Fruit fly (Drosophila melanogaster) whole organism, adult: ENCODE data around the gene twin.

ENCODE experiments used
- CG11617 ChIP-seq: fragments of 200-800 bp; sonication (Bioruptor generic); optimal IDR thresholded peaks from 2 replicates; lab custom pipeline; 2017; ENCODE audit warnings: mild to moderate bottlenecking, missing biosample characterization, missing genetic modification reagents, missing genetic modification characterization
- CG14711 ChIP-seq: fragments of 200-800 bp; sonication (Bioruptor generic); optimal IDR thresholded peaks from 2 replicates; lab custom pipeline; 2018; ENCODE audit warnings: missing biosample characterization, mild to moderate bottlenecking, missing genetic modification characterization, moderate library complexity
- CG33017 ChIP-seq: fragments of 200-800 bp; sonication (Bioruptor generic); optimal IDR thresholded peaks from 2 replicates; lab custom pipeline; 2018; ENCODE audit warnings: missing biosample characterization, mild to moderate bottlenecking, missing genetic modification characterization, moderate library complexity
- CG5204 ChIP-seq: fragments of 200-800 bp; sonication (Bioruptor generic); optimal IDR thresholded peaks from 2 replicates; lab custom pipeline; 2016; ENCODE audit warnings: missing biosample characterization, missing genetic modification characterization
- CG7045 ChIP-seq: fragments of 200-800 bp; sonication (Bioruptor generic); optimal IDR thresholded peaks from 2 replicates; lab custom pipeline; 2017; ENCODE audit warnings: missing biosample characterization, mild to moderate bottlenecking, missing genetic modification characterization
- Clk ChIP-seq: fragments of 200-800 bp; sonication (Bioruptor generic); optimal IDR thresholded peaks from 2 replicates; lab custom pipeline; 2017; ENCODE audit warnings: missing biosample characterization, missing genetic modification characterization
- Crg-1 ChIP-seq: fragments of 200-800 bp; sonication (Bioruptor generic); optimal IDR thresholded peaks from 2 replicates; lab custom pipeline; 2016; ENCODE audit warnings: missing biosample characterization, missing genetic modification characterization
- Mnt ChIP-seq: fragments of 200-800 bp; sonication (Bioruptor generic); optimal IDR thresholded peaks from 2 replicates; lab custom pipeline; 2016; ENCODE audit warnings: missing biosample characterization, mild to moderate bottlenecking, missing genetic modification characterization
- cic ChIP-seq: fragments of 200-800 bp; sonication (Bioruptor generic); optimal IDR thresholded peaks from 2 replicates; lab custom pipeline; 2017; ENCODE audit warnings: missing biosample characterization, mild to moderate bottlenecking, missing genetic modification characterization, moderate library complexity
- cnc ChIP-seq, 2 experiments: fragments of >200 bp; optimal IDR thresholded peaks; 2 replicates each; lab custom pipeline; 2017
- kay ChIP-seq: fragments of 200-800 bp; sonication (Bioruptor generic); peaks from one replicate; lab custom pipeline; 2016; ENCODE audit warnings: missing biosample characterization, missing genetic modification characterization, borderline replicate concordance
- ovo ChIP-seq: fragments of 200-800 bp; sonication (Bioruptor generic); optimal IDR thresholded peaks from 2 replicates; lab custom pipeline; 2016; ENCODE audit warnings: missing biosample characterization, missing genetic modification characterization
- pad ChIP-seq: fragments of 200-800 bp; sonication (Bioruptor generic); optimal IDR thresholded peaks from 3 replicates; lab custom pipeline; 2017; ENCODE audit warnings: missing biosample characterization, missing genetic modification characterization, mild to moderate bottlenecking, moderate library complexity, missing genetic modification reagents
- tj ChIP-seq: fragments of 200-800 bp; sonication (Bioruptor generic); optimal IDR thresholded peaks from 3 replicates; lab custom pipeline; 2017; ENCODE audit warnings: missing biosample characterization, mild to moderate bottlenecking, missing genetic modification characterization, moderate library complexity

dm6 chr3R:24162774-24163555 is 58.8 kb downstream of the twin start, which contains the start of gene mRpS24:
- TF ChIP-seq ovo (GFP tag; lab: Kevin White, UChicago) = no peak
- TF ChIP-seq kay (GFP tag; lab: Kevin White, UChicago) = no peak
- no peak for TF ChIP-seq cnc (optimal IDR thresholded peaks at IDR 0.05; lab: Kevin White, UChicago)
- TF ChIP-seq CG14711 (tag; lab: Kevin White, UChicago) = no peak
- peak; percentile 36 for TF ChIP-seq Mnt (GFP tag; lab: Kevin White, UChicago)
- TF ChIP-seq pad = no peak
- TF ChIP-seq CG11617 (GFP tag; lab: Kevin White, UChicago) = no peak
- TF ChIP-seq cic (GFP tag; lab: Kevin White, UChicago) = no peak
- TF ChIP-seq CG33017 (tag; lab: Kevin White, UChicago) = no peak
- TF ChIP-seq tj (GFP tag; lab: Kevin White, UChicago) = no peak
- no peak for TF ChIP-seq CG5204 (GFP tag; lab: Kevin White, UChicago)
- no peak for TF ChIP-seq Clk (GFP tag; lab: Kevin White, UChicago)
- TF ChIP-seq CG7045 = no peak
- no peak for TF ChIP-seq Crg-1 (GFP tag; lab: Kevin White, UChicago)
